Fruit fly (Drosophila melanogaster): ENCODE measurements around the gene CG3119.

- no peak for TF ChIP-seq ttk (optimal IDR thresholded peaks at IDR 0.05)
- TF ChIP-seq h (optimal IDR thresholded peaks at IDR 0.05), result no peak
Observed at dm6 chr2L:2815673-2816072, 22.0 kb downstream of the CG3119 start, which contains the start of gene G6P.

Data from Kc167 (cell line).